Worm (Caenorhabditis elegans) whole organism, L1 larva: Measurements from ENCODE around the gene D1046.4.

Source experiments
- C04F5.9 ChIP-seq: sonication (generic microtip); optimal IDR thresholded peaks from 2 replicates; lab custom pipeline; 2016; ENCODE audit warnings: missing genetic modification characterization, missing compliant biosample characterization
- C16A3.4 ChIP-seq: fragments of 150-350 bp; optimal IDR thresholded peaks from 2 replicates; lab custom pipeline; 2014; ENCODE audit warnings: missing biosample characterization, missing genetic modification characterization
- Y116A8C.19 ChIP-seq: sonication (generic microtip); optimal IDR thresholded peaks from 2 replicates; lab custom pipeline; 2016; ENCODE audit warnings: missing compliant biosample characterization, missing genetic modification characterization, borderline replicate concordance
- aha-1 ChIP-seq: fragments of 150-350 bp; optimal IDR thresholded peaks from 2 replicates; lab custom pipeline; 2014; ENCODE audit warnings: missing biosample characterization, missing genetic modification characterization
- alr-1 ChIP-seq: fragments of 200-800 bp; sonication (Bioruptor generic); optimal IDR thresholded peaks from 2 replicates; lab custom pipeline; 2018; ENCODE audit warnings: borderline replicate concordance, mild to moderate bottlenecking, missing genetic modification characterization, missing compliant biosample characterization
- aly-2 ChIP-seq: fragments of 150-350 bp; optimal IDR thresholded peaks from 2 replicates; lab custom pipeline; 2014; ENCODE audit warnings: missing biosample characterization, missing genetic modification characterization
- blmp-1 ChIP-seq: fragments of 150-350 bp; optimal IDR thresholded peaks from 2 replicates; lab custom pipeline; 2014; ENCODE audit warnings: missing biosample characterization, missing genetic modification characterization
- ceh-90 ChIP-seq: sonication (generic microtip); optimal IDR thresholded peaks from 2 replicates; lab custom pipeline; 2016; ENCODE audit warnings: missing genetic modification characterization, missing compliant biosample characterization
- dsc-1 ChIP-seq: sonication (generic microtip); optimal IDR thresholded peaks from 2 replicates; lab custom pipeline; 2016; ENCODE audit warnings: mild to moderate bottlenecking, missing genetic modification characterization, missing compliant biosample characterization
- efl-3 ChIP-seq: fragments of 200-800 bp; sonication (Bioruptor generic); optimal IDR thresholded peaks from 2 replicates; lab custom pipeline; 2018; ENCODE audit warnings: mild to moderate bottlenecking, missing genetic modification characterization, missing compliant biosample characterization
- egl-13 ChIP-seq: sonication (generic microtip); optimal IDR thresholded peaks from 2 replicates; lab custom pipeline; 2016; ENCODE audit warnings: missing genotype, missing genetic modification reagents, missing genetic modification characterization, missing compliant biosample characterization
- egl-27 ChIP-seq, 2 experiments: fragments of 150-350 bp in 1 of 2; sonication (generic microtip); optimal IDR thresholded peaks; 3 replicates each; lab custom pipeline; 2017 to 2018; ENCODE audit warnings: missing biosample characterization in 2 of 2, missing genetic modification characterization in 2 of 2, missing genetic modification reagents in 2 of 2
- elt-2 ChIP-seq: sonication (generic microtip); optimal IDR thresholded peaks from 2 replicates; lab custom pipeline; 2016; ENCODE audit warnings: missing genetic modification characterization, mild to moderate bottlenecking, inconsistent platforms, missing compliant biosample characterization, missing genetic modification reagents
- elt-3 ChIP-seq, 6 experiments: fragments of 150-350 bp in 1 of 6; sonication (generic microtip); optimal IDR thresholded peaks; 2 replicates each; lab custom pipeline; 2017 to 2018; ENCODE audit warnings: missing biosample characterization in 6 of 6, missing genetic modification characterization in 6 of 6, inconsistent platforms in 1 of 6
- ets-5 ChIP-seq: fragments of 200-800 bp; sonication (Bioruptor generic); IDR thresholded peaks from 2 replicates; pipeline ENCODE4 v1.3.6; 2022; ENCODE audit warnings: missing genetic modification characterization, missing compliant biosample characterization
- fkh-10 ChIP-seq: sonication (generic microtip); optimal IDR thresholded peaks from 2 replicates; lab custom pipeline; 2017; ENCODE audit warnings: missing biosample characterization, missing genetic modification reagents, missing genetic modification characterization
- grh-1 ChIP-seq: fragments of 200-800 bp; sonication (Bioruptor generic); IDR thresholded peaks from 2 replicates; pipeline ENCODE4 v1.3.6; 2022; ENCODE audit warnings: missing genetic modification reagents, missing genetic modification characterization, missing compliant biosample characterization
- hlh-17 ChIP-seq: fragments of 200-800 bp; sonication (Bioruptor generic); optimal IDR thresholded peaks from 2 replicates; lab custom pipeline; 2018; ENCODE audit warnings: missing genetic modification characterization, mild to moderate bottlenecking, missing compliant biosample characterization, moderate library complexity, borderline replicate concordance
- hpl-2 ChIP-seq: fragments of 150-350 bp; optimal IDR thresholded peaks from 2 replicates; lab custom pipeline; 2014; ENCODE audit warnings: missing biosample characterization, missing genetic modification reagents, missing genetic modification characterization
- irx-1 ChIP-seq: sonication (generic microtip); optimal IDR thresholded peaks from 2 replicates; lab custom pipeline; 2016; ENCODE audit warnings: missing genetic modification characterization, missing compliant biosample characterization
- jun-1 ChIP-seq: fragments of 150-350 bp; optimal IDR thresholded peaks from 2 replicates; lab custom pipeline; 2014; ENCODE audit warnings: missing biosample characterization, missing genetic modification reagents, missing genetic modification characterization
- lin-14 ChIP-seq: fragments of 200-800 bp; sonication (Bioruptor generic); optimal IDR thresholded peaks from 2 replicates; lab custom pipeline; 2018; ENCODE audit warnings: mild to moderate bottlenecking, missing genetic modification characterization, moderate library complexity, missing compliant biosample characterization
- lin-15B ChIP-seq: fragments of 150-350 bp; sonication (generic microtip); optimal IDR thresholded peaks from 3 replicates; lab custom pipeline; 2014; ENCODE audit warnings: missing biosample characterization, missing genetic modification characterization
- lin-35 ChIP-seq, 2 experiments: fragments of 150-350 bp; optimal IDR thresholded peaks; 2 replicates each; lab custom pipeline; 2014; ENCODE audit warnings: missing biosample characterization in 2 of 2, missing genetic modification characterization in 2 of 2, missing genetic modification reagents in 2 of 2
- lir-3 ChIP-seq: sonication (generic microtip); optimal IDR thresholded peaks from 2 replicates; lab custom pipeline; 2016; ENCODE audit warnings: mild to moderate bottlenecking, missing genetic modification characterization, moderate library complexity, missing compliant biosample characterization; ENCODE audit not compliant: poor library complexity
- mab-9 ChIP-seq: fragments of 200-800 bp; sonication (Bioruptor generic); IDR thresholded peaks from 2 replicates; pipeline ENCODE4 v1.3.6; 2022; ENCODE audit warnings: missing genetic modification reagents, missing genetic modification characterization, missing compliant biosample characterization
- nhr-12 ChIP-seq: sonication (generic microtip); optimal IDR thresholded peaks from 2 replicates; lab custom pipeline; 2017; ENCODE audit warnings: missing biosample characterization, missing genetic modification characterization
- nhr-19 ChIP-seq: fragments of 200-800 bp; sonication (Bioruptor generic); conservative IDR thresholded peaks from 2 replicates; pipeline ENCODE4 v1.3.6; 2022; ENCODE audit warnings: missing genetic modification characterization, missing compliant biosample characterization
- nhr-20 ChIP-seq: sonication (generic microtip); optimal IDR thresholded peaks from 2 replicates; lab custom pipeline; 2016; ENCODE audit warnings: mild to moderate bottlenecking, missing genetic modification characterization, missing compliant biosample characterization
- nhr-237 ChIP-seq: fragments of 150-350 bp; optimal IDR thresholded peaks from 2 replicates; lab custom pipeline; 2014; ENCODE audit warnings: missing biosample characterization, missing genetic modification characterization
- nhr-28 ChIP-seq: fragments of 150-350 bp; optimal IDR thresholded peaks from 2 replicates; lab custom pipeline; 2014; ENCODE audit warnings: missing biosample characterization, missing genetic modification characterization
- nhr-84 ChIP-seq: sonication (generic microtip); optimal IDR thresholded peaks from 2 replicates; lab custom pipeline; 2017; ENCODE audit warnings: missing biosample characterization, missing genetic modification characterization
- nhr-85 ChIP-seq: sonication (generic microtip); peaks from one replicate; lab custom pipeline; 2016; ENCODE audit warnings: missing genetic modification characterization, inconsistent platforms, missing compliant biosample characterization
- pax-3 ChIP-seq: fragments of 200-800 bp; sonication (Bioruptor generic); optimal IDR thresholded peaks from 2 replicates; lab custom pipeline; 2018; ENCODE audit warnings: mild to moderate bottlenecking, missing genetic modification characterization, moderate library complexity, missing compliant biosample characterization
- pqm-1 ChIP-seq: sonication (generic microtip); optimal IDR thresholded peaks from 3 replicates; lab custom pipeline; 2017; ENCODE audit warnings: missing biosample characterization, missing genetic modification characterization
- rnt-1 ChIP-seq: sonication (generic microtip); optimal IDR thresholded peaks from 2 replicates; lab custom pipeline; 2016; ENCODE audit warnings: mild to moderate bottlenecking, missing genetic modification characterization, moderate library complexity, missing compliant biosample characterization
- skn-1 ChIP-seq: fragments of 150-350 bp; optimal IDR thresholded peaks from 2 replicates; lab custom pipeline; 2014; ENCODE audit warnings: missing biosample characterization, missing genetic modification characterization
- snpc-4 ChIP-seq: fragments of 150-350 bp; optimal IDR thresholded peaks from 2 replicates; lab custom pipeline; 2014; ENCODE audit warnings: missing biosample characterization, missing genetic modification characterization
- sptf-1 ChIP-seq: fragments of 150-350 bp; optimal IDR thresholded peaks from 2 replicates; lab custom pipeline; 2014; ENCODE audit warnings: missing biosample characterization, missing genetic modification characterization
- swsn-7 ChIP-seq: sonication (generic microtip); optimal IDR thresholded peaks from 2 replicates; lab custom pipeline; 2016; ENCODE audit warnings: missing genetic modification characterization, missing compliant biosample characterization
- tbx-2 ChIP-seq: sonication (generic microtip); optimal IDR thresholded peaks from 2 replicates; lab custom pipeline; 2016; ENCODE audit warnings: missing genetic modification characterization, missing compliant biosample characterization
- tlp-1 ChIP-seq: fragments of 150-350 bp; optimal IDR thresholded peaks from 2 replicates; lab custom pipeline; 2014; ENCODE audit warnings: missing biosample characterization, missing genetic modification characterization
- unc-30 ChIP-seq: sonication (generic microtip); optimal IDR thresholded peaks from 2 replicates; lab custom pipeline; 2017; ENCODE audit warnings: missing biosample characterization, missing genetic modification characterization
- unc-62 ChIP-seq: fragments of 150-350 bp; optimal IDR thresholded peaks from 2 replicates; lab custom pipeline; 2014; ENCODE audit warnings: missing biosample characterization, missing genetic modification reagents, missing genetic modification characterization
- unc-86 ChIP-seq: sonication (generic microtip); optimal IDR thresholded peaks from 2 replicates; lab custom pipeline; 2016; ENCODE audit warnings: missing genetic modification characterization, missing compliant biosample characterization
- ztf-11 ChIP-seq, 2 experiments: sonication (generic microtip); optimal IDR thresholded peaks; 2 replicates each; lab custom pipeline; 2016 to 2017; ENCODE audit warnings: missing genetic modification characterization in 2 of 2, missing biosample characterization in 1 of 2, missing compliant biosample characterization in 1 of 2
- ztf-4 ChIP-seq: fragments of 150-350 bp; optimal IDR thresholded peaks from 2 replicates; lab custom pipeline; 2014; ENCODE audit warnings: missing biosample characterization, missing genetic modification characterization

Gene D1046.4

DNA sequence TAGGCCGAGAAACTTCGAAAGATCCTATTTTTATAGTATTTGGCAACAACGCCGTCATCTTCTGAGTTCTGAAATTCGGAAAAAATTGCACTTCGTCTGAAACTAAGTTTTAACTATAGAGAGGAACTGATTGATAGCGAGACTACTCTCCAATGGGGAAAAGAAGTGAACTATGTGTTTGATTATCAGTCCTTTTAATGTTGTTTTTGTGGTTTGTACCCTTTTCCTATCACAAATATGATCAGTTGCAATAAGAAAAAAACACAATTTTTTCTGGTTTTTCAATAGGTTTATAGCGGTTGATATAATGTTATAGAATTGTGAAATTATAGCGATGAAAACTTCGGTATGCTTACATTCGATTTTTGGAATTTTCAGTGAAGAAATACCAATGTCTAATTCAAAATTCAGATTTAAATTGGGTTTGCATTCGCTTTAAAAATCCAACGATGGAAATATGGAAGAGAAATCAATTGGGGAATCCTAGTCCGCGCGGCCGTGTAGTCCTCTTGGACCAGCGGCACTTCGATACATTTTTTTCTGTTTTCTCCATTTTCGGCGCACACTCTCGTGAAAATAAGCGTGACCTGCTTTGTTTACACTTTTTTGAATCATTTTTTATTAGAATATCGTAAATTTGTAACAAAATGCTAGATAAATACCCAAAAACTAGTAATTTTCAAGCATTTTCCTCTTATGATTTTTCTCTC, 39.7 kb downstream of the D1046.4 start, which contains the start of gene C53B4.3 (continued):
- no peak for TF ChIP-seq hlh-17
- no peak for TF ChIP-seq aly-2 (tag; lab: Kevin White, UChicago)
- TF ChIP-seq snpc-4 (tag; lab: Kevin White, UChicago) = peak; percentile 64
- TF ChIP-seq dsc-1 (tag; lab: Kevin White, UChicago) = peak; percentile 96
- peak; percentile 12 for TF ChIP-seq jun-1 (tag; lab: Kevin White, UChicago)
- no peak for TF ChIP-seq hpl-2 (GFP tag; lab: Kevin White, UChicago)
- TF ChIP-seq nhr-237 = no peak
- TF ChIP-seq lin-35 (GFP tag; optimal IDR thresholded peaks at IDR 0.05; lab: Kevin White, UChicago) = peak; percentile 52 to 60
- peak; percentile 41 for TF ChIP-seq ztf-4 (tag; lab: Kevin White, UChicago)
- TF ChIP-seq egl-27 (tag; optimal IDR thresholded peaks at IDR 0.05; lab: Kevin White, UChicago) = no peak
- TF ChIP-seq unc-62 = no peak
- no peak for TF ChIP-seq sptf-1 (tag; lab: Kevin White, UChicago)
- no peak for TF ChIP-seq nhr-28 (tag; lab: Kevin White, UChicago)
- peak; percentile 93 for TF ChIP-seq tbx-2 (tag; lab: Kevin White, UChicago)
- peak; percentile 12 for TF ChIP-seq efl-3 (GFP tag; lab: Kevin White, UChicago)
- no peak for TF ChIP-seq nhr-84 (tag; lab: Kevin White, UChicago)
- TF ChIP-seq irx-1 (tag; lab: Kevin White, UChicago) = peak; percentile 97
- peak; percentile 88 for TF ChIP-seq pax-3 (tag; lab: Kevin White, UChicago)
- TF ChIP-seq alr-1 (tag; lab: Kevin White, UChicago) = no peak
- TF ChIP-seq lir-3 (tag; lab: Kevin White, UChicago) = peak; percentile 96
- peak; percentile 79 for TF ChIP-seq unc-86
- TF ChIP-seq nhr-85 (tag; lab: Kevin White, UChicago) = peak; percentile 96
- TF ChIP-seq tlp-1 = no peak
- TF ChIP-seq mab-9 (GFP tag; lab: Robert Waterston, UW) = peak; percentile 82
- peak; percentile 89 for TF ChIP-seq Y116A8C.19 (tag; lab: Kevin White, UChicago)
- no peak for TF ChIP-seq fkh-10
- peak; percentile 94 for TF ChIP-seq egl-13
- peak; percentile 91 for TF ChIP-seq swsn-7 (tag; lab: Kevin White, UChicago)
- TF ChIP-seq nhr-20 (tag; lab: Kevin White, UChicago) = peak; percentile 89
- no peak for TF ChIP-seq ets-5
- peak; percentile 87 for TF ChIP-seq C04F5.9
- TF ChIP-seq nhr-19 (GFP tag; lab: Robert Waterston, UW) = peak; percentile 86
- TF ChIP-seq pqm-1 (tag; lab: Kevin White, UChicago) = no peak
- no peak for TF ChIP-seq nhr-12 (tag; lab: Kevin White, UChicago)
- TF ChIP-seq ztf-11 (tag; optimal IDR thresholded peaks at IDR 0.05; lab: Kevin White, UChicago) = peak in 1 of 2 experiments; percentile 96
- peak; percentile 98 for TF ChIP-seq ceh-90 (tag; lab: Kevin White, UChicago)
- TF ChIP-seq elt-2 (tag; lab: Kevin White, UChicago) = peak; percentile 55
- TF ChIP-seq lin-14 = peak; percentile 86
- TF ChIP-seq elt-3 (tag; optimal IDR thresholded peaks at IDR 0.05; lab: Kevin White, UChicago) = peak in 1 of 6 experiments; percentile 23
- TF ChIP-seq grh-1 (GFP tag; lab: Robert Waterston, UW) = 0 out of 2 replicates have a peak, but pooled peaks have one; percentile 24
- TF ChIP-seq unc-30 = no peak
- peak; percentile 99 for TF ChIP-seq rnt-1 (tag; lab: Kevin White, UChicago)
- no peak for TF ChIP-seq aha-1 (tag; lab: Kevin White, UChicago)
- peak; percentile 56 for TF ChIP-seq blmp-1 (tag; lab: Kevin White, UChicago)
- peak; percentile 16 for TF ChIP-seq skn-1
- no peak for TF ChIP-seq C16A3.4 (tag; lab: Kevin White, UChicago)
- peak; percentile 60 for TF ChIP-seq lin-15B (tag; lab: Kevin White, UChicago)
